Fruit fly (Drosophila melanogaster): Measurements from ENCODE around the gene Gld2.

The Gld2 gene

dm6 chr3R:22194763-22195410 lies 16.7 kb upstream of the Gld2 start:
- TF ChIP-seq rn (GFP tag; IDR thresholded peaks at IDR 0.05), result no peak
- TF ChIP-seq CG10348 (GFP tag; IDR thresholded peaks at IDR 0.05), result no peak
- TF ChIP-seq CG12605 (GFP tag; IDR thresholded peaks at IDR 0.05), result no peak
- TF ChIP-seq CG8159 (tag; optimal IDR thresholded peaks at IDR 0.05), result peak; percentile 85
- peak; percentile 19 for TF ChIP-seq D1 (tag; optimal IDR thresholded peaks at IDR 0.05)
- TF ChIP-seq EcR (GFP tag; optimal IDR thresholded peaks at IDR 0.05), result no peak
- TF ChIP-seq CG34367 (tag; optimal IDR thresholded peaks at IDR 0.05), result peak; percentile 69
- TF ChIP-seq Pif1A (GFP tag; optimal IDR thresholded peaks at IDR 0.05), result peak; percentile 26
- TF ChIP-seq CG14655 (GFP tag; optimal IDR thresholded peaks at IDR 0.05), result peak; percentile 50
- TF ChIP-seq CG15710 (tag; optimal IDR thresholded peaks at IDR 0.05), result peak; percentile 81
- TF ChIP-seq CG9948 (tag; optimal IDR thresholded peaks at IDR 0.05), result peak; percentile 76
- no peak for TF ChIP-seq Ets98B (GFP tag; IDR thresholded peaks at IDR 0.05)
- TF ChIP-seq fd96Ca (GFP tag; IDR thresholded peaks at IDR 0.05), result no peak
- peak; percentile 13 for TF ChIP-seq Pif1B (GFP tag; optimal IDR thresholded peaks at IDR 0.05)
- TF ChIP-seq gl (tag; optimal IDR thresholded peaks at IDR 0.05), result peak; percentile 7
- TF ChIP-seq CG17806 (tag; optimal IDR thresholded peaks at IDR 0.05), result peak; percentile 77
- TF ChIP-seq CG4496 (GFP tag; IDR thresholded peaks at IDR 0.05), result no peak
- no peak for TF ChIP-seq CG32121 (GFP tag; IDR thresholded peaks at IDR 0.05)
- peak; percentile 29 for TF ChIP-seq CG8301 (tag; optimal IDR thresholded peaks at IDR 0.05)
- peak; percentile 49 for TF ChIP-seq CG13204 (GFP tag; optimal IDR thresholded peaks at IDR 0.05)
- TF ChIP-seq Snoo (tag; optimal IDR thresholded peaks at IDR 0.05), result peak; percentile 28

- TF ChIP-seq CG13204 (GFP tag; optimal IDR thresholded peaks at IDR 0.05), result peak; percentile 4
- TF ChIP-seq fd96Ca (GFP tag; IDR thresholded peaks at IDR 0.05), result peak; percentile 76
- peak; percentile 63 for TF ChIP-seq CG15710 (tag; optimal IDR thresholded peaks at IDR 0.05)
- TF ChIP-seq Ets98B (GFP tag; IDR thresholded peaks at IDR 0.05), result peak; percentile 8; the same call in 1 of the 2 replicates
- peak; percentile 13 for TF ChIP-seq gl (tag; optimal IDR thresholded peaks at IDR 0.05)
- peak; percentile 64 for TF ChIP-seq CG34367 (tag; optimal IDR thresholded peaks at IDR 0.05)
- TF ChIP-seq CG10348 (GFP tag; IDR thresholded peaks at IDR 0.05), result no peak
- no peak for TF ChIP-seq CG32121 (GFP tag; IDR thresholded peaks at IDR 0.05)
- TF ChIP-seq Pif1B (GFP tag; optimal IDR thresholded peaks at IDR 0.05), result peak; percentile 62
- peak; percentile 1 for TF ChIP-seq D1 (tag; optimal IDR thresholded peaks at IDR 0.05)
- TF ChIP-seq CG14655 (GFP tag; optimal IDR thresholded peaks at IDR 0.05), result peak; percentile 67
- TF ChIP-seq CG8159 (tag; optimal IDR thresholded peaks at IDR 0.05), result peak; percentile 74
- no peak for TF ChIP-seq rn (GFP tag; IDR thresholded peaks at IDR 0.05)
- peak; percentile 16; the same call in 1 of the 2 replicates for TF ChIP-seq CG12605 (GFP tag; IDR thresholded peaks at IDR 0.05)
- peak; percentile 69 for TF ChIP-seq CG17806 (tag; optimal IDR thresholded peaks at IDR 0.05)
- no peak; the same call in 2 of the 3 replicates for TF ChIP-seq CG4496 (GFP tag; IDR thresholded peaks at IDR 0.05)
- no peak for TF ChIP-seq EcR (GFP tag; optimal IDR thresholded peaks at IDR 0.05)
- peak; percentile 71 for TF ChIP-seq CG9948 (tag; optimal IDR thresholded peaks at IDR 0.05)
- peak; percentile 28 for TF ChIP-seq Snoo (tag; optimal IDR thresholded peaks at IDR 0.05)
- peak; percentile 34 for TF ChIP-seq CG8301 (tag; optimal IDR thresholded peaks at IDR 0.05)
- TF ChIP-seq Pif1A (GFP tag; optimal IDR thresholded peaks at IDR 0.05), result peak; percentile 49
Measured at dm6 chr3R:22195411-22196155, 16.0 kb upstream of the Gld2 start.

dm6 chr3R:22196553-22197147 lies 15.0 kb upstream of the Gld2 start:
- TF ChIP-seq Pif1A (GFP tag; optimal IDR thresholded peaks at IDR 0.05) (no peak), Pif1B (GFP tag; optimal IDR thresholded peaks at IDR 0.05) (no peak), CG13204 (GFP tag; optimal IDR thresholded peaks at IDR 0.05) (peak; percentile 24), gl (tag; optimal IDR thresholded peaks at IDR 0.05) (no peak), CG8301 (tag; optimal IDR thresholded peaks at IDR 0.05) (no peak), CG34367 (tag; optimal IDR thresholded peaks at IDR 0.05) (no peak), CG8159 (tag; optimal IDR thresholded peaks at IDR 0.05) (no peak), EcR (GFP tag; optimal IDR thresholded peaks at IDR 0.05) (peak; percentile 55), CG14655 (GFP tag; optimal IDR thresholded peaks at IDR 0.05) (peak; percentile 30)

dm6 chr3R:22197667-22198316 lies 13.8 kb upstream of the Gld2 start:
- TF ChIP-seq CG32121 (GFP tag; IDR thresholded peaks at IDR 0.05) (no peak), CG12605 (GFP tag; IDR thresholded peaks at IDR 0.05) (no peak), fd96Ca (GFP tag; IDR thresholded peaks at IDR 0.05) (peak; percentile 10; the same call in 1 of the 3 replicates), gl (tag; optimal IDR thresholded peaks at IDR 0.05) (peak; percentile 11)

dm6 chr3R:22198928-22199327 lies 12.7 kb upstream of the Gld2 start:
- TF ChIP-seq D1 (tag; optimal IDR thresholded peaks at IDR 0.05), result no peak
- no peak for TF ChIP-seq CG8301 (tag; optimal IDR thresholded peaks at IDR 0.05)
- TF ChIP-seq CG8159 (tag; optimal IDR thresholded peaks at IDR 0.05), result no peak
- no peak for TF ChIP-seq EcR (GFP tag; optimal IDR thresholded peaks at IDR 0.05)
- no peak for TF ChIP-seq gl (tag; optimal IDR thresholded peaks at IDR 0.05)
- no peak for TF ChIP-seq fd96Ca (GFP tag; IDR thresholded peaks at IDR 0.05)
- TF ChIP-seq CG10348 (GFP tag; IDR thresholded peaks at IDR 0.05), result 0 out of 2 replicates have a peak, but pooled peaks have one; percentile 29
- no peak for TF ChIP-seq Pif1B (GFP tag; optimal IDR thresholded peaks at IDR 0.05)
- TF ChIP-seq CG4496 (GFP tag; IDR thresholded peaks at IDR 0.05), result peak; percentile 41; the same call in 1 of the 3 replicates
